Worm (Caenorhabditis elegans) whole organism, L3 larva: ENCODE data around the gene T01D3.1.

Experiments
- ama-1 ChIP-seq: fragments of 150-350 bp; optimal IDR thresholded peaks from 2 replicates; lab custom pipeline; 2018
- daf-12 ChIP-seq: fragments of 150-350 bp; optimal IDR thresholded peaks from 2 replicates; lab custom pipeline; 2014; ENCODE audit warnings: missing biosample characterization, missing genetic modification reagents, missing genetic modification characterization
- lin-39 ChIP-seq: fragments of 150-350 bp; optimal IDR thresholded peaks from 2 replicates; lab custom pipeline; 2018; ENCODE audit warnings: missing biosample characterization, missing genetic modification reagents, missing genetic modification characterization
- lsy-12 ChIP-seq: sonication (generic microtip); optimal IDR thresholded peaks from 2 replicates; lab custom pipeline; 2016; ENCODE audit warnings: mild to moderate bottlenecking, missing genetic modification characterization, missing compliant biosample characterization
- mdl-1 ChIP-seq: fragments of 150-350 bp; optimal IDR thresholded peaks from 2 replicates; lab custom pipeline; 2014; ENCODE audit warnings: missing biosample characterization, missing genetic modification characterization
- nfya-1 ChIP-seq: sonication (generic microtip); optimal IDR thresholded peaks from 2 replicates; lab custom pipeline; 2017; ENCODE audit warnings: missing genetic modification characterization, mild to moderate bottlenecking, missing compliant biosample characterization, antibody characterized with exemption, moderate library complexity; ENCODE audit not compliant: insufficient read depth
- nhr-76 ChIP-seq: fragments of 150-350 bp; sonication (generic microtip); optimal IDR thresholded peaks from 5 replicates; lab custom pipeline; 2014; ENCODE audit warnings: missing biosample characterization, missing genetic modification characterization
- pha-4 ChIP-seq: fragments of 150-350 bp; optimal IDR thresholded peaks from 2 replicates; lab custom pipeline; 2014; ENCODE audit warnings: missing biosample characterization, missing genetic modification reagents, missing genetic modification characterization
- zag-1 ChIP-seq: fragments of 150-350 bp; optimal IDR thresholded peaks from 2 replicates; lab custom pipeline; 2014; ENCODE audit warnings: missing biosample characterization, missing genetic modification characterization
- ztf-4 ChIP-seq: fragments of 150-350 bp; optimal IDR thresholded peaks from 2 replicates; lab custom pipeline; 2014; ENCODE audit warnings: missing biosample characterization, missing genetic modification characterization

DNA sequence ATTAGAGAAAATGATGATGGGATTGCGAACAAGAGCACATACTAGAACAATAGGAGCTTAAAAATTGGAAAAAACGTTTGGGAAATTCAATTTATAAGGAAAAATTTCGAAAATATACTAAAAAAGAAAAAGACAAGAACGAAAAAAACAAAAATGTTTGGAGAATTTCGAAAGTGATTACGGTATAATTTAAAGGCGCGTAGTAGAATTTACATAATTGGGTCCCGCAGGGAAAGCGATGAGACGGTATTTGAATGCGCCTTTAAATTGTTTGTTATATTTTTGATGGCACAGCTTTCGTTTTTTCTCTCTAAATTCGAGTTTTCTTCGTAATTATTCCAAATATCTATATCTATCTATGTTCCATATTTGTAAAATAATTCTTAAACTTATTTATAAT, 29.6 kb upstream of the T01D3.1 start:
- TF ChIP-seq ama-1 (lab: Kevin White, UChicago) (no peak), nfya-1 (tag; lab: Kevin White, UChicago) (no peak), pha-4 (no peak), lsy-12 (tag; lab: Kevin White, UChicago) (no peak), lin-39 (no peak), zag-1 (tag; lab: Kevin White, UChicago) (no peak), ztf-4 (tag; lab: Kevin White, UChicago) (no peak), daf-12 (tag; lab: Kevin White, UChicago) (no peak), nhr-76 (tag; lab: Kevin White, UChicago) (no peak), mdl-1 (tag; lab: Kevin White, UChicago) (no peak)
